Fruit fly (Drosophila melanogaster) whole organism, adult: ENCODE measurements around the gene CG32811.

ENCODE experiments used
- CG11617 ChIP-seq: fragments of 200-800 bp; sonication (Bioruptor generic); optimal IDR thresholded peaks from 2 replicates; lab custom pipeline; 2017; ENCODE audit warnings: mild to moderate bottlenecking, missing biosample characterization, missing genetic modification reagents, missing genetic modification characterization
- CG12768 ChIP-seq: fragments of 200-800 bp; sonication (Bioruptor generic); optimal IDR thresholded peaks from 2 replicates; lab custom pipeline; 2017; ENCODE audit warnings: missing biosample characterization, missing genetic modification characterization, mild to moderate bottlenecking, moderate library complexity, missing genetic modification reagents
- CG14711 ChIP-seq: fragments of 200-800 bp; sonication (Bioruptor generic); optimal IDR thresholded peaks from 2 replicates; lab custom pipeline; 2018; ENCODE audit warnings: missing biosample characterization, mild to moderate bottlenecking, missing genetic modification characterization, moderate library complexity
- CG1620 ChIP-seq: fragments of 200-800 bp; sonication (Bioruptor generic); optimal IDR thresholded peaks from 2 replicates; lab custom pipeline; 2016; ENCODE audit warnings: missing biosample characterization, missing genetic modification characterization
- CG33017 ChIP-seq: fragments of 200-800 bp; sonication (Bioruptor generic); optimal IDR thresholded peaks from 2 replicates; lab custom pipeline; 2018; ENCODE audit warnings: missing biosample characterization, mild to moderate bottlenecking, missing genetic modification characterization, moderate library complexity
- CG5204 ChIP-seq: fragments of 200-800 bp; sonication (Bioruptor generic); optimal IDR thresholded peaks from 2 replicates; lab custom pipeline; 2016; ENCODE audit warnings: missing biosample characterization, missing genetic modification characterization
- CG7045 ChIP-seq: fragments of 200-800 bp; sonication (Bioruptor generic); optimal IDR thresholded peaks from 2 replicates; lab custom pipeline; 2017; ENCODE audit warnings: missing biosample characterization, mild to moderate bottlenecking, missing genetic modification characterization
- CG7101 ChIP-seq: fragments of 200-800 bp; sonication (Bioruptor generic); optimal IDR thresholded peaks from 2 replicates; lab custom pipeline; 2018; ENCODE audit warnings: missing biosample characterization, mild to moderate bottlenecking, missing genetic modification characterization, moderate library complexity
- Clk ChIP-seq: fragments of 200-800 bp; sonication (Bioruptor generic); optimal IDR thresholded peaks from 2 replicates; lab custom pipeline; 2017; ENCODE audit warnings: missing biosample characterization, missing genetic modification characterization
- Crg-1 ChIP-seq: fragments of 200-800 bp; sonication (Bioruptor generic); optimal IDR thresholded peaks from 2 replicates; lab custom pipeline; 2016; ENCODE audit warnings: missing biosample characterization, missing genetic modification characterization
- Hr96 ChIP-seq: fragments of 200-800 bp; sonication (Bioruptor generic); optimal IDR thresholded peaks from 2 replicates; lab custom pipeline; 2016; ENCODE audit warnings: missing biosample characterization, missing genetic modification characterization
- Mnt ChIP-seq: fragments of 200-800 bp; sonication (Bioruptor generic); optimal IDR thresholded peaks from 2 replicates; lab custom pipeline; 2016; ENCODE audit warnings: missing biosample characterization, mild to moderate bottlenecking, missing genetic modification characterization
- bab1 ChIP-seq: fragments of 200-800 bp; sonication (Bioruptor generic); optimal IDR thresholded peaks from 3 replicates; lab custom pipeline; 2019; ENCODE audit warnings: missing biosample characterization, mild to moderate bottlenecking, missing genetic modification characterization, moderate library complexity
- cic ChIP-seq: fragments of 200-800 bp; sonication (Bioruptor generic); optimal IDR thresholded peaks from 2 replicates; lab custom pipeline; 2017; ENCODE audit warnings: missing biosample characterization, mild to moderate bottlenecking, missing genetic modification characterization, moderate library complexity
- cnc ChIP-seq, 2 experiments: fragments of >200 bp; optimal IDR thresholded peaks; 2 replicates each; lab custom pipeline; 2017
- kay ChIP-seq: fragments of 200-800 bp; sonication (Bioruptor generic); peaks from one replicate; lab custom pipeline; 2016; ENCODE audit warnings: missing biosample characterization, missing genetic modification characterization, borderline replicate concordance
- ovo ChIP-seq: fragments of 200-800 bp; sonication (Bioruptor generic); optimal IDR thresholded peaks from 2 replicates; lab custom pipeline; 2016; ENCODE audit warnings: missing biosample characterization, missing genetic modification characterization
- pad ChIP-seq: fragments of 200-800 bp; sonication (Bioruptor generic); optimal IDR thresholded peaks from 3 replicates; lab custom pipeline; 2017; ENCODE audit warnings: missing biosample characterization, missing genetic modification characterization, mild to moderate bottlenecking, moderate library complexity, missing genetic modification reagents
- tj ChIP-seq: fragments of 200-800 bp; sonication (Bioruptor generic); optimal IDR thresholded peaks from 3 replicates; lab custom pipeline; 2017; ENCODE audit warnings: missing biosample characterization, mild to moderate bottlenecking, missing genetic modification characterization, moderate library complexity
- toe ChIP-seq: fragments of 200-800 bp; sonication (Bioruptor generic); optimal IDR thresholded peaks from 2 replicates; lab custom pipeline; 2016; ENCODE audit warnings: missing biosample characterization, missing genetic modification characterization

The CG32811 gene

dm6 chrX:1303961-1304360, 5.8 kb upstream of the CG32811 start:
- TF ChIP-seq CG7101 (tag; lab: Kevin White, UChicago) (no peak), CG33017 (no peak), Mnt (GFP tag; lab: Kevin White, UChicago) (no peak), Crg-1 (GFP tag; lab: Kevin White, UChicago) (no peak), Clk (GFP tag; lab: Kevin White, UChicago) (no peak), bab1 (GFP tag; lab: Kevin White, UChicago) (no peak), CG12768 (GFP tag; lab: Kevin White, UChicago) (no peak), CG1620 (GFP tag; lab: Kevin White, UChicago) (no peak), pad (GFP tag; lab: Kevin White, UChicago) (no peak), cnc (optimal IDR thresholded peaks at IDR 0.05; lab: Kevin White, UChicago) (no peak), tj (no peak), toe (GFP tag; lab: Kevin White, UChicago) (no peak), CG5204 (no peak), CG14711 (tag; lab: Kevin White, UChicago) (no peak)

DNA sequence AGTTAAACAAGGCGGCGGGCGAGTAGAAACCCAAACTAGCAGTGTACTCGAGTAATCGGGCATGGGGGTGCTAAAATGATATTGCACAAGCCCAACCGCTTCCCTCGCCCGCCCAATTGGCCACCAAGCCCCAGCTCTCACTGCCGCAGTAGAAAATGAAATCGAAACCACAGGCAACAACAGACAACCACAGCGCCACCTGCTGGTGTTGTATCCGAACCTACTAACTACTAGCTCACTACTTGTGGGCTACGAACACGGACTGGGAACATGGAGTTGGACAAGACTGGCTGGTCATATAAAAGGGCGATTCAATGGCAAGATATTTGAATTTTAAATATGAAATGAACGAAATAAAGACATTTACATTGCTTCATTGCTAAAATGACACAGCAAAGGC, 1.7 kb upstream of the CG32811 start:
- TF ChIP-seq pad (GFP tag; lab: Kevin White, UChicago) (no peak), cic (GFP tag; lab: Kevin White, UChicago) (no peak), CG5204 (no peak), CG1620 (GFP tag; lab: Kevin White, UChicago) (no peak), Mnt (GFP tag; lab: Kevin White, UChicago) (no peak), CG7101 (tag; lab: Kevin White, UChicago) (no peak), CG12768 (GFP tag; lab: Kevin White, UChicago) (no peak)

DNA sequence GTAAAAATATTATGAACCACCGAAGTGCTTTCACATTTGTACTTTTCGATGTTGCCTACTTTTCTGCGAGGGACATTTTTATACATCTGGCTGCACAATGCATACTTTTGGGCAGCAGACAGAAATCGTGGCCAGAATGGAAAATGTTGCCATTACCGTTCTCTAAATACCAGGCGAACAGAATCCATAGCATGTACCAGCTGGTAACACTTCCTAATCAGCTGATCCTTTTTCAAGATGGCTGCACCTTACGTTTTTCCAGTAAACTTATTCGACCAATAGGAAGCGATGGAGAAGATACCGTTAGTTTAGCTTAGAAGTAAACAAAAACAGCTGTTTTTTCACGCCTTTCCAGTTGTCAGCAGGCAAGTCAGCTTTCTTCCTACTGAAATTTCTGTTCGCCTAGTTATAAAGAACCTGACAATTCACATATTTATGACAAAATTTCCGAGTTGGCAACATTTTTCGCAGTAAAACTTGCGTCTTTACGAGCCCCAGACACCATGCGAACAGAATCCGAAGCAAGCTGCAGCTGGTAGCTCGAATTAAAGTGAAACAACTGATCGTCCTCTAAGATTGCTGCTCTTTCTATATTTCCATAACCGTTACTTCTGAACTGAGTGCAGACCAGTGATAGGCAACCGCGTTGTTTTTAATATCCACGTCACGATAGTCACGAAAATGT, 9.1 kb downstream of the CG32811 start:
- TF ChIP-seq CG7045 (GFP tag; lab: Kevin White, UChicago) (no peak), tj (peak; percentile 13), pad (GFP tag; lab: Kevin White, UChicago) (peak; percentile 95), ovo (peak; percentile 73), bab1 (GFP tag; lab: Kevin White, UChicago) (peak; percentile 69)

DNA sequence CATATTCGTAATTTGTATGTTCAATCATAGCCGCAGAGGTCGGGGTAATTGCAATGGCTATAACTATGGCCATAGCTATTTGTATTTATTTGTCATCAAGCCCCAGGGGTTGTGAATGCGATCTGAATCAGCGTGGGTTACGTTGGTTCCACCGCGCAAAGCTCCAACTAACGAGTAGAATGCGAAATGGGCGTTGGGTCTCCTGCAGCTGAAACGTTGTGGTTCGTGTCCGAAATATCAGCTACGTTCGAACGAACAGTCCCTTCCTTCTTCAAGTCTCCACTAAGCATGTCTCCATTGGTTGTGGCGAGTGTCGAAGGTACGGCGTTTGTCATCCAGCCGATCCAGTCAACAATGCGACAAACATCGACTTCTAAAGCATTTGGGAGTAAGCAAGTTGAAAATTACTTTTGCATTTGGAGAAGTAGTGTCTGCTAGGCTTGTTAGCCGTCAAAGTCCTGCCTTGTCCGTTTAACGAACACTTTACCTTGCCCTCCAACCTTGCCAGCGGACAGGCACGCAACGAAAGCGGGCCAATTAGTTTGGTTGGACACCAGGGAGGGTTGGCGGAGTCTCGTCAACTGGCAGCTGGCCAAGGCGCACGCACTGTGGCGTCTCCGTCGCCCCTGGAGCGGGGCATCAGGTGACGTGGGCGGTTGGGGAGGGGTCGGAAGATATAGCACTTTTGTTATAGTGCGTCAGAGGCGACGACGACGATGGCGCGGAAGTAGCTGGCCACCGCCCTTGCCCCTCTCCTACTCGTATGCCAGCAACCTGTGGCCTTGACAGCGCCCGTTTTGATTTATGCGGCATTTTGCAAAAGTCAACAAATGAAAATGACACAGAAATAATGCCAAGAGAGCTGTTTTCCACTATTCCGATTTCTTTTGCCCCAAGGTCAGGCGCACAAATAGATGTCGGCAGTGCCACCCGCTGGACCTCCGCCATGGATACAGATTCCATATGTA, 11.0 kb downstream of the CG32811 start, which contains the start of gene CG32812:
Gene CG32812 (plus strand): TSS at position 423 of the 968 bp plus-strand sequence.
- no peak for TF ChIP-seq Crg-1 (GFP tag; lab: Kevin White, UChicago)
- no peak for TF ChIP-seq kay
- no peak for TF ChIP-seq CG7101 (tag; lab: Kevin White, UChicago)
- no peak for TF ChIP-seq toe (GFP tag; lab: Kevin White, UChicago)
- TF ChIP-seq CG5204: no peak
- no peak for TF ChIP-seq tj
- no peak for TF ChIP-seq cnc (optimal IDR thresholded peaks at IDR 0.05; lab: Kevin White, UChicago)
- TF ChIP-seq CG11617 (GFP tag; lab: Kevin White, UChicago): no peak
- TF ChIP-seq CG7045 (GFP tag; lab: Kevin White, UChicago): no peak

dm6 chrX:1286136-1286535, 12.1 kb downstream of the CG32811 start:
- TF ChIP-seq tj (no peak), CG7045 (GFP tag; lab: Kevin White, UChicago) (no peak), Clk (GFP tag; lab: Kevin White, UChicago) (no peak), kay (no peak), CG5204 (no peak), cnc (optimal IDR thresholded peaks at IDR 0.05; lab: Kevin White, UChicago) (no peak), CG1620 (GFP tag; lab: Kevin White, UChicago) (no peak), CG33017 (no peak), CG12768 (GFP tag; lab: Kevin White, UChicago) (no peak), CG14711 (tag; lab: Kevin White, UChicago) (no peak), Mnt (GFP tag; lab: Kevin White, UChicago) (no peak), cic (GFP tag; lab: Kevin White, UChicago) (no peak), CG11617 (GFP tag; lab: Kevin White, UChicago) (no peak), Hr96 (no peak), CG7101 (tag; lab: Kevin White, UChicago) (no peak), Crg-1 (GFP tag; lab: Kevin White, UChicago) (no peak), pad (GFP tag; lab: Kevin White, UChicago) (no peak), bab1 (GFP tag; lab: Kevin White, UChicago) (no peak)

dm6 chrX:1285273-1285672, 12.9 kb downstream of the CG32811 start:
- TF ChIP-seq CG11617 (GFP tag; lab: Kevin White, UChicago) (no peak), CG7045 (GFP tag; lab: Kevin White, UChicago) (no peak), CG7101 (tag; lab: Kevin White, UChicago) (no peak), ovo (no peak), Mnt (GFP tag; lab: Kevin White, UChicago) (no peak), pad (GFP tag; lab: Kevin White, UChicago) (no peak), CG14711 (tag; lab: Kevin White, UChicago) (no peak), CG33017 (no peak), bab1 (GFP tag; lab: Kevin White, UChicago) (no peak), kay (no peak), tj (no peak), Crg-1 (GFP tag; lab: Kevin White, UChicago) (no peak), cic (GFP tag; lab: Kevin White, UChicago) (no peak)
